Worm (Caenorhabditis elegans) whole organism, L1 larva: ENCODE data around the gene nhr-219.

Experiments used
- aly-2 ChIP-seq: fragments of 150-350 bp; optimal IDR thresholded peaks from 2 replicates; lab custom pipeline; 2014; ENCODE audit warnings: missing biosample characterization, missing genetic modification characterization
- ces-1 ChIP-seq: fragments of 150-350 bp; optimal IDR thresholded peaks from 2 replicates; lab custom pipeline; 2014; ENCODE audit warnings: missing biosample characterization, missing genetic modification reagents, missing genetic modification characterization
- elt-3 ChIP-seq, 6 experiments: fragments of 150-350 bp in 1 of 6; sonication (generic microtip); optimal IDR thresholded peaks; 2 replicates each; lab custom pipeline; 2017 to 2018; ENCODE audit warnings: missing biosample characterization in 6 of 6, missing genetic modification characterization in 6 of 6, inconsistent platforms in 1 of 6
- fos-1 ChIP-seq: fragments of 150-350 bp; optimal IDR thresholded peaks from 2 replicates; lab custom pipeline; 2014; ENCODE audit warnings: missing biosample characterization, missing genetic modification characterization
- lin-13 ChIP-seq: fragments of 150-350 bp; optimal IDR thresholded peaks from 2 replicates; lab custom pipeline; 2014; ENCODE audit warnings: missing biosample characterization, missing genetic modification reagents, missing genetic modification characterization
- mdl-1 ChIP-seq, 2 experiments: fragments of 150-350 bp; optimal IDR thresholded peaks; 2 replicates each; lab custom pipeline; 2014 to 2017; ENCODE audit warnings: missing biosample characterization in 2 of 2, missing genetic modification characterization in 2 of 2, inconsistent platforms in 1 of 2
- nhr-12 ChIP-seq: sonication (generic microtip); optimal IDR thresholded peaks from 2 replicates; lab custom pipeline; 2017; ENCODE audit warnings: missing biosample characterization, missing genetic modification characterization
- nhr-28 ChIP-seq: fragments of 150-350 bp; optimal IDR thresholded peaks from 2 replicates; lab custom pipeline; 2014; ENCODE audit warnings: missing biosample characterization, missing genetic modification characterization
- pag-3 ChIP-seq: sonication (generic microtip); optimal IDR thresholded peaks from 2 replicates; lab custom pipeline; 2017; ENCODE audit warnings: missing genetic modification characterization, mild to moderate bottlenecking, missing compliant biosample characterization, antibody characterized with exemption, borderline replicate concordance; ENCODE audit not compliant: insufficient read depth
- sup-37 ChIP-seq: fragments of 200-800 bp; sonication (Bioruptor generic); optimal IDR thresholded peaks from 2 replicates; lab custom pipeline; 2018; ENCODE audit warnings: mild to moderate bottlenecking, missing genetic modification characterization, missing compliant biosample characterization
- tbx-2 ChIP-seq: sonication (generic microtip); optimal IDR thresholded peaks from 2 replicates; lab custom pipeline; 2016; ENCODE audit warnings: missing genetic modification characterization, missing compliant biosample characterization
- unc-130 ChIP-seq: fragments of 150-350 bp; optimal IDR thresholded peaks from 2 replicates; lab custom pipeline; 2017; ENCODE audit warnings: missing biosample characterization, missing genetic modification characterization, inconsistent platforms
- xbp-1 ChIP-seq: sonication (generic microtip); optimal IDR thresholded peaks from 2 replicates; lab custom pipeline; 2016; ENCODE audit warnings: missing genetic modification characterization, missing compliant biosample characterization
- zip-4 ChIP-seq: fragments of 200-800 bp; sonication (Bioruptor generic); optimal IDR thresholded peaks from 2 replicates; lab custom pipeline; 2018; ENCODE audit warnings: mild to moderate bottlenecking, missing genetic modification characterization, moderate library complexity, missing compliant biosample characterization

DNA sequence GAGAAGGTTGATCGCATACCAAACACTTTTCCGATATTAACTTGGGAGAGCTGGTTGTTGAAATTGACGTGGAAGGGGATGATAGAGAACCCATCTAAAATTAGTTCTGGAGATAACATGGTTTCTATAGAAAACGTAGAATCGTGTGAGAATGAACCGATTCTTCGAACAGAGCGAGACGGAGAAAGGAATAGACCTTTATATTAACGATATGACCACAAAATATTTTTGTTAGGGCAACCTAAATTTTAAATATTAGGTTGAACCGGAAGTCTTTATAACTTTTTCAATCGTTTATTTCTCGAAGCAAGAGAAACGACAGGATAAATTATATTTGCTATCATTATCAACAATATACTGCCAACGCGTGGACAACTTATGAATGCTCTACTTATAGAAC lies at the start of gene nhr-219:
- TF ChIP-seq pag-3 (tag; lab: Kevin White, UChicago) (no peak), nhr-28 (tag; lab: Kevin White, UChicago) (no peak), lin-13 (no peak), aly-2 (tag; lab: Kevin White, UChicago) (no peak), nhr-12 (tag; lab: Kevin White, UChicago) (no peak), ces-1 (no peak), xbp-1 (tag; lab: Kevin White, UChicago) (no peak), unc-130 (tag; lab: Kevin White, UChicago) (no peak), sup-37 (GFP tag; lab: Kevin White, UChicago) (no peak), zip-4 (no peak), fos-1 (no peak), tbx-2 (tag; lab: Kevin White, UChicago) (no peak), mdl-1 (tag; optimal IDR thresholded peaks at IDR 0.05; lab: Kevin White, UChicago) (no peak), elt-3 (tag; optimal IDR thresholded peaks at IDR 0.05; lab: Kevin White, UChicago) (no peak)
